Fruit fly (Drosophila melanogaster): ENCODE results near the gene CG1172.

dm6 chr3R:5422123-5422522, 28.4 kb downstream of the CG1172 start:
- no peak for TF ChIP-seq Sp1 (GFP tag; optimal IDR thresholded peaks at IDR 0.05)
- no peak for TF ChIP-seq CG9705 (GFP tag; optimal IDR thresholded peaks at IDR 0.05)
- TF ChIP-seq foxo (GFP tag; optimal IDR thresholded peaks at IDR 0.05): peak in 1 of 2 experiments; percentile 4
- TF ChIP-seq Hr78 (GFP tag; optimal IDR thresholded peaks at IDR 0.05): no peak
- peak; percentile 10 for TF ChIP-seq fru (GFP tag; optimal IDR thresholded peaks at IDR 0.05)
- TF ChIP-seq h (GFP tag; optimal IDR thresholded peaks at IDR 0.05): no peak
- no peak for TF ChIP-seq woc (GFP tag; optimal IDR thresholded peaks at IDR 0.05)
